Worm (Caenorhabditis elegans) whole organism, L3 larva: Measurements from ENCODE around the gene C55C3.3.

Experiments
- aly-2 ChIP-seq: fragments of 150-350 bp; optimal IDR thresholded peaks from 2 replicates; lab custom pipeline; 2014; ENCODE audit warnings: missing biosample characterization, missing genetic modification characterization
- ceh-82 ChIP-seq: fragments of 150-350 bp; optimal IDR thresholded peaks from 2 replicates; lab custom pipeline; 2014; ENCODE audit warnings: missing biosample characterization, missing genetic modification characterization
- egl-5 ChIP-seq: fragments of 150-350 bp; optimal IDR thresholded peaks from 2 replicates; lab custom pipeline; 2017; ENCODE audit warnings: missing biosample characterization, missing genetic modification reagents, missing genetic modification characterization, inconsistent platforms
- jun-1 ChIP-seq: fragments of 150-350 bp; optimal IDR thresholded peaks from 2 replicates; lab custom pipeline; 2014; ENCODE audit warnings: missing biosample characterization, missing genetic modification reagents, missing genetic modification characterization
- nfya-1 ChIP-seq: sonication (generic microtip); optimal IDR thresholded peaks from 2 replicates; lab custom pipeline; 2017; ENCODE audit warnings: missing genetic modification characterization, mild to moderate bottlenecking, missing compliant biosample characterization, antibody characterized with exemption, moderate library complexity; ENCODE audit not compliant: insufficient read depth
- nhr-12 ChIP-seq: fragments of 150-350 bp; optimal IDR thresholded peaks from 2 replicates; lab custom pipeline; 2014; ENCODE audit warnings: missing biosample characterization, missing genetic modification characterization
- nhr-237 ChIP-seq: fragments of 150-350 bp; optimal IDR thresholded peaks from 2 replicates; lab custom pipeline; 2014; ENCODE audit warnings: missing biosample characterization, missing genetic modification characterization
- pha-4 ChIP-seq: fragments of 150-350 bp; optimal IDR thresholded peaks from 2 replicates; lab custom pipeline; 2014; ENCODE audit warnings: missing biosample characterization, missing genetic modification reagents, missing genetic modification characterization
- snpc-4 ChIP-seq: fragments of 150-350 bp; optimal IDR thresholded peaks from 2 replicates; lab custom pipeline; 2014; ENCODE audit warnings: missing biosample characterization, missing genetic modification characterization
- unc-62 ChIP-seq: fragments of 150-350 bp; sonication (generic microtip); optimal IDR thresholded peaks from 4 replicates; lab custom pipeline; 2014; ENCODE audit warnings: missing biosample characterization, missing genetic modification reagents, missing genetic modification characterization

DNA sequence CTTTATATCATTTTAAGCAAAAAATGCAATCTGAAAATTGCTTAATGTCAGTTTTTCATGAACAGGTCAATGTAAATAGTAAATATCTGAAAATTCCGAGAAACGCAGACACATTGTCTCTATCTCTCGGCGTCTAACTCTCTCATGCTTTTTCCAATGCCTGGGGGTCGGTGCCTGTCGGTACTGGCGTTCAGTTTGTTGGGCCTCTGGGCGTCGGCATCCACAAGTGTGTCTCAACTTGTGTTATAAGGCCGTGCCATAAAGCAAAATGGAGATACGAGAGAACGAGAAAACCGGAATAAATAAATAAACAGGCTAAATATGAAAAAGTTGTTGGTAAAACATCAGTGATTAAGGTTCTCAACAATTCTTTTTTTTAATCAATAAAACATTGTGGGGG, 17.9 kb upstream of the C55C3.3 start:
- TF ChIP-seq snpc-4 (tag; lab: Kevin White, UChicago) (peak; percentile 46), aly-2 (tag; lab: Kevin White, UChicago) (no peak), nfya-1 (tag; lab: Kevin White, UChicago) (peak; percentile 57), unc-62 (GFP tag; lab: Kevin White, UChicago) (no peak), nhr-237 (tag; lab: Kevin White, UChicago) (no peak), ceh-82 (tag; lab: Kevin White, UChicago) (no peak), jun-1 (tag; lab: Kevin White, UChicago) (no peak), pha-4 (tag; lab: Kevin White, UChicago) (peak; percentile 94), egl-5 (tag; lab: Kevin White, UChicago) (peak; percentile 5), nhr-12 (tag; lab: Kevin White, UChicago) (no peak)
